Worm (Caenorhabditis elegans) whole organism, L3 larva: ENCODE measurements around the gene fbxb-91.

Source experiments
- egl-27 ChIP-seq: sonication (generic microtip); optimal IDR thresholded peaks from 4 replicates; lab custom pipeline; 2017; ENCODE audit warnings: missing biosample characterization, missing genetic modification reagents, missing genetic modification characterization
- elt-1 ChIP-seq: fragments of 150-350 bp; optimal IDR thresholded peaks from 2 replicates; lab custom pipeline; 2014; ENCODE audit warnings: missing biosample characterization, missing genetic modification characterization
- elt-2 ChIP-seq: sonication (generic microtip); optimal IDR thresholded peaks from 2 replicates; lab custom pipeline; 2016; ENCODE audit warnings: missing genetic modification reagents, mild to moderate bottlenecking, missing genetic modification characterization, missing compliant biosample characterization
- lin-15B ChIP-seq: fragments of 150-350 bp; optimal IDR thresholded peaks from 2 replicates; lab custom pipeline; 2014; ENCODE audit warnings: missing biosample characterization, missing genetic modification characterization
- nhr-11 ChIP-seq: fragments of 150-350 bp; optimal IDR thresholded peaks from 2 replicates; lab custom pipeline; 2014; ENCODE audit warnings: missing biosample characterization, missing genetic modification characterization
- nhr-237 ChIP-seq: fragments of 150-350 bp; optimal IDR thresholded peaks from 2 replicates; lab custom pipeline; 2014; ENCODE audit warnings: missing biosample characterization, missing genetic modification characterization
- nhr-76 ChIP-seq: fragments of 150-350 bp; sonication (generic microtip); optimal IDR thresholded peaks from 5 replicates; lab custom pipeline; 2014; ENCODE audit warnings: missing biosample characterization, missing genetic modification characterization

DNA sequence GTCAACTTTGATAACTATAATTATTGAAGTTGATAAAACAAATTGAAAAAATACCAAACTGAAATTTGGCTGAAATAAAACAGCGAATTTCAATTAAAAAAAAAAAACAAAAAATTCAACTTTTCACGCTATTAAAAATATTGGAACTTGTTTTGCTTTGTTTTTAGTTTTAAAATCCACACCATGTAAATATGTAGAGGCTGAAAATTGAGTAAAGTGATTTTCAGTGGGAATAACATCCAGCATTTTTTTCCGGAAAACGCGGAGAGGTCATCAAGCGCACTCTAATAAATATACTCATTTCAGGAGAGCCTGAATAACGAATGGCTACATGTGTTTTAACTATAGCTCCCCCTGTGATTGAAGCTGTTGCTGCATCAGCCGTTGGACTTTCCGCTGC is 3.0 kb upstream of the fbxb-91 start, which contains the start of gene rcd-1:
- TF ChIP-seq elt-2 (no peak), egl-27 (tag; lab: Kevin White, UChicago) (no peak), nhr-11 (no peak), nhr-76 (tag; lab: Kevin White, UChicago) (no peak), lin-15B (tag; lab: Kevin White, UChicago) (no peak), elt-1 (tag; lab: Kevin White, UChicago) (no peak), nhr-237 (tag; lab: Kevin White, UChicago) (no peak)
